Worm (Caenorhabditis elegans) whole organism, L4 larva: ENCODE results near the gene ZK287.4.

Experiments
- fos-1 ChIP-seq: fragments of 150-350 bp; optimal IDR thresholded peaks from 2 replicates; lab custom pipeline; 2014; ENCODE audit warnings: missing biosample characterization, missing genetic modification characterization
- hlh-11 ChIP-seq: fragments of 200-800 bp; sonication (Bioruptor generic); optimal IDR thresholded peaks from 2 replicates; lab custom pipeline; 2018; ENCODE audit warnings: mild to moderate bottlenecking, missing genetic modification characterization, missing compliant biosample characterization
- lin-15B ChIP-seq: fragments of 150-350 bp; sonication (generic microtip); optimal IDR thresholded peaks from 3 replicates; lab custom pipeline; 2014; ENCODE audit warnings: missing biosample characterization, missing genetic modification characterization
- nhr-237 ChIP-seq: sonication (generic microtip); optimal IDR thresholded peaks from 2 replicates; lab custom pipeline; 2017; ENCODE audit warnings: missing biosample characterization, missing genetic modification characterization
- unc-62 ChIP-seq, 3 experiments: fragments of 150-350 bp in 1 of 3; sonication (generic microtip); optimal IDR thresholded peaks in 2 of 3; peaks in 1 of 3; 1 replicate in 1 of 3; 2 replicates in 2 of 3; lab custom pipeline; 2014 to 2017; ENCODE audit warnings: missing biosample characterization in 3 of 3, missing genetic modification characterization in 3 of 3, missing genetic modification reagents in 3 of 3, missing genotype in 1 of 3

DNA sequence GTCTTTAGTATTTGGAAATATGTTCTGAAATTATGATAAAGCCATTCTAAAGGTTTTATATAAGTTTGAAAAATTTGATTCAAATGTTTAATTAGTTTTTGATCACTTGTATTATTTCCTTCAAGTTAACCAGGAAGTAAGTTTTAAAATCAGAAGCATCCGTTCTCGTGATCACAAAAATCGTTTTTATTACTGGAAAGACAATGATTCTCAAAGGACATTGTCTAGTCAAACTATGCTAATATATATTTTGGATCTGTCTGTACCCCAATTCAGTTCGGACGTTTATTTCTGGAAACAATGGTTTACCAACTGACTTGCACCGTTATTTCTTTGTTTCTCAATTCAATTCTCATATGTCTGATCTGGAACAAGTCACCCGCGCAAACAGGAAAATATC, 30.9 kb upstream of the ZK287.4 start, which contains the start of gene str-188:
- no peak for TF ChIP-seq nhr-237 (tag; lab: Kevin White, UChicago)
- TF ChIP-seq unc-62 (GFP tag; optimal IDR thresholded peaks at IDR 0.05 in 1 of 2; lab: Kevin White, UChicago): no peak
- no peak for TF ChIP-seq unc-62 (tag; optimal IDR thresholded peaks at IDR 0.05; lab: Kevin White, UChicago)
- TF ChIP-seq lin-15B: no peak
- no peak for TF ChIP-seq fos-1 (tag; lab: Kevin White, UChicago)
- TF ChIP-seq hlh-11 (tag; lab: Kevin White, UChicago): no peak
